Worm (Caenorhabditis elegans): ENCODE data around the gene C13A2.3.

C13A2.3 gene

ce11 chrV:7264042-7264441 is 18.1 kb upstream of the C13A2.3 start, which contains the start of gene C13A2.9:
Gene C13A2.9, minus strand, starts transcription at chrV:7264142.
- TF ChIP-seq cog-1 (tag; optimal IDR thresholded peaks at IDR 0.05): no peak
- TF ChIP-seq ref-1 (GFP tag; conservative IDR thresholded peaks at IDR 0.05): no peak
- TF ChIP-seq ztf-23 (GFP tag; IDR thresholded peaks at IDR 0.05): no peak
- TF ChIP-seq T22C8.4 (GFP tag; IDR thresholded peaks at IDR 0.05): no peak
- no peak for TF ChIP-seq flt-1 (GFP tag; IDR thresholded peaks at IDR 0.05)
- TF ChIP-seq klf-2 (GFP tag; conservative IDR thresholded peaks at IDR 0.05): no peak
- no peak for TF ChIP-seq ztf-29 (GFP tag; IDR thresholded peaks at IDR 0.05)
- no peak for TF ChIP-seq tab-1 (GFP tag; IDR thresholded peaks at IDR 0.05)

- no peak for TF ChIP-seq ztf-23 (GFP tag; IDR thresholded peaks at IDR 0.05)
- no peak for TF ChIP-seq ztf-29 (GFP tag; IDR thresholded peaks at IDR 0.05)
Measured at ce11 chrV:7266021-7266420, 16.1 kb upstream of the C13A2.3 start, which contains the start of gene C13A2.7. Gene C13A2.7, plus strand, starts transcription at chrV:7266321.

- TF ChIP-seq ztf-29 (GFP tag; IDR thresholded peaks at IDR 0.05) (no peak), med-1 (GFP tag; optimal IDR thresholded peaks at IDR 0.05; ENCODE audit: insufficient read depth) (no peak), T22C8.4 (GFP tag; IDR thresholded peaks at IDR 0.05) (no peak), cog-1 (tag; optimal IDR thresholded peaks at IDR 0.05) (no peak), ztf-23 (GFP tag; IDR thresholded peaks at IDR 0.05) (no peak), flt-1 (GFP tag; IDR thresholded peaks at IDR 0.05) (no peak), klf-2 (GFP tag; conservative IDR thresholded peaks at IDR 0.05) (no peak), ref-1 (GFP tag; conservative IDR thresholded peaks at IDR 0.05) (no peak), tab-1 (GFP tag; IDR thresholded peaks at IDR 0.05) (no peak)
Measured at ce11 chrV:7269399-7269798, 12.7 kb upstream of the C13A2.3 start, which contains the start of gene C13A2.6. Gene C13A2.6, plus strand, starts transcription at chrV:7269699.

ce11 chrV:7274992-7275391 is 7.1 kb upstream of the C13A2.3 start, which contains the start of gene C13A2.10:
Gene C13A2.10, minus strand, starts transcription at chrV:7275092.
- no peak for TF ChIP-seq flt-1 (GFP tag; IDR thresholded peaks at IDR 0.05)
- TF ChIP-seq ztf-23 (GFP tag; IDR thresholded peaks at IDR 0.05): no peak
- TF ChIP-seq tab-1 (GFP tag; IDR thresholded peaks at IDR 0.05): no peak
- no peak for TF ChIP-seq med-1 (GFP tag; optimal IDR thresholded peaks at IDR 0.05; ENCODE audit: insufficient read depth)
- no peak for TF ChIP-seq ztf-29 (GFP tag; IDR thresholded peaks at IDR 0.05)
- no peak for TF ChIP-seq klf-2 (GFP tag; conservative IDR thresholded peaks at IDR 0.05)
- TF ChIP-seq cog-1 (tag; optimal IDR thresholded peaks at IDR 0.05): no peak
- TF ChIP-seq T22C8.4 (GFP tag; IDR thresholded peaks at IDR 0.05): no peak
- no peak for TF ChIP-seq ref-1 (GFP tag; conservative IDR thresholded peaks at IDR 0.05)

ce11 chrV:7275491-7275890 is 6.6 kb upstream of the C13A2.3 start, which contains the start of gene C13A2.5:
Gene C13A2.5, plus strand, starts transcription at chrV:7275791.
- TF ChIP-seq T22C8.4 (GFP tag; IDR thresholded peaks at IDR 0.05): no peak

ce11 chrV:7279090-7279489 is 3.0 kb upstream of the C13A2.3 start, which contains the start of gene C13A2.4:
Gene C13A2.4, plus strand, starts transcription at chrV:7279390.
- TF ChIP-seq klf-2 (GFP tag; conservative IDR thresholded peaks at IDR 0.05) (no peak), ref-1 (GFP tag; conservative IDR thresholded peaks at IDR 0.05) (no peak), cog-1 (tag; optimal IDR thresholded peaks at IDR 0.05) (no peak), flt-1 (GFP tag; IDR thresholded peaks at IDR 0.05) (no peak), med-1 (GFP tag; optimal IDR thresholded peaks at IDR 0.05; ENCODE audit: insufficient read depth) (no peak), ztf-29 (GFP tag; IDR thresholded peaks at IDR 0.05) (no peak), T22C8.4 (GFP tag; IDR thresholded peaks at IDR 0.05) (no peak), ztf-23 (GFP tag; IDR thresholded peaks at IDR 0.05) (no peak), tab-1 (GFP tag; IDR thresholded peaks at IDR 0.05) (no peak)

- no peak for TF ChIP-seq klf-2 (GFP tag; conservative IDR thresholded peaks at IDR 0.05)
- TF ChIP-seq ztf-23 (GFP tag; IDR thresholded peaks at IDR 0.05): no peak
- no peak for TF ChIP-seq med-1 (GFP tag; optimal IDR thresholded peaks at IDR 0.05; ENCODE audit: insufficient read depth)
- TF ChIP-seq T22C8.4 (GFP tag; IDR thresholded peaks at IDR 0.05): no peak
- TF ChIP-seq ztf-29 (GFP tag; IDR thresholded peaks at IDR 0.05): no peak
- no peak for TF ChIP-seq tab-1 (GFP tag; IDR thresholded peaks at IDR 0.05)
- TF ChIP-seq cog-1 (tag; optimal IDR thresholded peaks at IDR 0.05): no peak
- TF ChIP-seq flt-1 (GFP tag; IDR thresholded peaks at IDR 0.05): no peak
- TF ChIP-seq ref-1 (GFP tag; conservative IDR thresholded peaks at IDR 0.05): no peak
Measured at ce11 chrV:7288699-7289098, 6.6 kb downstream of the C13A2.3 start, which contains the start of gene C13A2.1. Gene C13A2.1, plus strand, starts transcription at chrV:7288999.

ce11 chrV:7295270-7295669 is 13.1 kb downstream of the C13A2.3 start, which contains the start of gene F07G11.4:
Gene F07G11.4, minus strand, starts transcription at chrV:7295370.
- TF ChIP-seq ref-1 (GFP tag; conservative IDR thresholded peaks at IDR 0.05): no peak
- no peak for TF ChIP-seq T22C8.4 (GFP tag; IDR thresholded peaks at IDR 0.05)
- TF ChIP-seq ztf-29 (GFP tag; IDR thresholded peaks at IDR 0.05): no peak

- TF ChIP-seq med-1 (GFP tag; optimal IDR thresholded peaks at IDR 0.05; ENCODE audit: insufficient read depth) (no peak), flt-1 (GFP tag; IDR thresholded peaks at IDR 0.05) (no peak), cog-1 (tag; optimal IDR thresholded peaks at IDR 0.05) (no peak), ref-1 (GFP tag; conservative IDR thresholded peaks at IDR 0.05) (no peak), klf-2 (GFP tag; conservative IDR thresholded peaks at IDR 0.05) (no peak), T22C8.4 (GFP tag; IDR thresholded peaks at IDR 0.05) (no peak), ztf-29 (GFP tag; IDR thresholded peaks at IDR 0.05) (no peak), ztf-23 (GFP tag; IDR thresholded peaks at IDR 0.05) (no peak), tab-1 (GFP tag; IDR thresholded peaks at IDR 0.05) (no peak)
Measured at ce11 chrV:7297263-7297662, 15.1 kb downstream of the C13A2.3 start, which contains the start of gene srj-32. Gene srj-32, minus strand, starts transcription at chrV:7297363.

ce11 chrV:7298463-7298862 is 16.3 kb downstream of the C13A2.3 start, which contains the start of gene F07G11.3:
Gene F07G11.3, plus strand, starts transcription at chrV:7298763.
- TF ChIP-seq klf-2 (GFP tag; conservative IDR thresholded peaks at IDR 0.05): no peak
- no peak for TF ChIP-seq flt-1 (GFP tag; IDR thresholded peaks at IDR 0.05)
- TF ChIP-seq ztf-29 (GFP tag; IDR thresholded peaks at IDR 0.05): no peak
- TF ChIP-seq ztf-23 (GFP tag; IDR thresholded peaks at IDR 0.05): no peak
- no peak for TF ChIP-seq med-1 (GFP tag; optimal IDR thresholded peaks at IDR 0.05; ENCODE audit: insufficient read depth)
- no peak for TF ChIP-seq tab-1 (GFP tag; IDR thresholded peaks at IDR 0.05)
- TF ChIP-seq cog-1 (tag; optimal IDR thresholded peaks at IDR 0.05): no peak
- no peak for TF ChIP-seq ref-1 (GFP tag; conservative IDR thresholded peaks at IDR 0.05)
- no peak for TF ChIP-seq T22C8.4 (GFP tag; IDR thresholded peaks at IDR 0.05)

Measured in whole organism, midembryonic.